Fruit fly (Drosophila melanogaster): Measurements from ENCODE around the gene CG42249.
A peak's percentile ranks its signal among the peaks of the same experiment; 100 is the strongest.

Gene CG42249

DNA sequence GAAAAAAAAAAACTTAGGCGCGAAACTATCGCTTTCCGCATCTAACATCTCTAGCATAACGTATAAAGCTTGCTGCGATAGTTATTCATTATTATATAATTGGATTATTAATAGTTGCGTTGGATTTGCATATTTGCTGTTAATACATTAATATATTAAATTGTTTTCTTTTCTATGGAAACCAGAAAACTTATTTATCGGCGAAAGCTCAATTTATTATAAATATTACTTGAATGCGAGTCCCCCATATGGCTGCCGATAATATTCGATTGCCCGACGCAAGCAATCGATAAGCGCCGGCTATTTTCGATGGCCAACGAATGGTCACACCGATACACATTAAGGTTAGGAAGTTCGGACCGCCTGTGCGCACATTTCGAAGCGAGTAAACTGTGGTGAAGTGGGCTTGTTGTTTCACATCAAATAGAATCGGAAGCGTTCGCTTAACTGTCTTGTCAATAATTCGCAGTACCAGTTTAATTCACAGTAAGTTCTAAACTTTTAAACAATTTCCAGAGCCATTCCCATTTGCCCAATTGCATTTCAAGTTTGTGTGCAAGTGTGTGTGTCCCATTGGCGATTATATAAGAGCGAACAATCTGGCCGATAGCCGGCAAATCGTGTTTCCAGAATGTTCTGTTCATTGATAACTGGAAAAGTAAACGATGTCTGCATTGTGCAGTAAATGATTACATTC lies 12.2 kb downstream of the CG42249 start, which contains the start of gene Hsp60A:
TSS of gene Hsp60A (plus strand) at position 335 of the 697 bp plus-strand sequence.
- TF ChIP-seq rn (GFP tag; IDR thresholded peaks at IDR 0.05) = no peak
- TF ChIP-seq Ets98B (GFP tag; IDR thresholded peaks at IDR 0.05) = peak; percentile 39; the same call in 1 of the 2 replicates
- TF ChIP-seq CG14655 (GFP tag; optimal IDR thresholded peaks at IDR 0.05) = no peak
- TF ChIP-seq CG9948 (tag; optimal IDR thresholded peaks at IDR 0.05) = peak; percentile 40
- TF ChIP-seq CG12605 (GFP tag; IDR thresholded peaks at IDR 0.05) = no peak
- peak; percentile 35 for TF ChIP-seq CG15710 (tag; optimal IDR thresholded peaks at IDR 0.05)
- TF ChIP-seq CG8301 (tag; optimal IDR thresholded peaks at IDR 0.05) = no peak
- TF ChIP-seq EcR (GFP tag; optimal IDR thresholded peaks at IDR 0.05) = no peak
- 0 out of 3 replicates have a peak, but pooled peaks have one; percentile 26 for TF ChIP-seq fd96Ca (GFP tag; IDR thresholded peaks at IDR 0.05)
- no peak for TF ChIP-seq D1 (tag; optimal IDR thresholded peaks at IDR 0.05)
- TF ChIP-seq CG34367 (tag; optimal IDR thresholded peaks at IDR 0.05) = peak; percentile 20
- peak; percentile 24 for TF ChIP-seq Snoo (tag; optimal IDR thresholded peaks at IDR 0.05)
- peak; percentile 23 for TF ChIP-seq CG17806 (tag; optimal IDR thresholded peaks at IDR 0.05)
- TF ChIP-seq Pif1B (GFP tag; optimal IDR thresholded peaks at IDR 0.05) = peak; percentile 5
- peak; percentile 54 for TF ChIP-seq CG4496 (GFP tag; IDR thresholded peaks at IDR 0.05)
- TF ChIP-seq CG8159 (tag; optimal IDR thresholded peaks at IDR 0.05) = peak; percentile 46
- TF ChIP-seq CG10348 (GFP tag; IDR thresholded peaks at IDR 0.05) = no peak
- TF ChIP-seq gl (tag; optimal IDR thresholded peaks at IDR 0.05) = no peak
- TF ChIP-seq CG13204 (GFP tag; optimal IDR thresholded peaks at IDR 0.05) = no peak
- TF ChIP-seq Pif1A (GFP tag; optimal IDR thresholded peaks at IDR 0.05) = no peak
- 0 out of 2 replicates have a peak, but pooled peaks have one; percentile 15 for TF ChIP-seq CG32121 (GFP tag; IDR thresholded peaks at IDR 0.05)

DNA sequence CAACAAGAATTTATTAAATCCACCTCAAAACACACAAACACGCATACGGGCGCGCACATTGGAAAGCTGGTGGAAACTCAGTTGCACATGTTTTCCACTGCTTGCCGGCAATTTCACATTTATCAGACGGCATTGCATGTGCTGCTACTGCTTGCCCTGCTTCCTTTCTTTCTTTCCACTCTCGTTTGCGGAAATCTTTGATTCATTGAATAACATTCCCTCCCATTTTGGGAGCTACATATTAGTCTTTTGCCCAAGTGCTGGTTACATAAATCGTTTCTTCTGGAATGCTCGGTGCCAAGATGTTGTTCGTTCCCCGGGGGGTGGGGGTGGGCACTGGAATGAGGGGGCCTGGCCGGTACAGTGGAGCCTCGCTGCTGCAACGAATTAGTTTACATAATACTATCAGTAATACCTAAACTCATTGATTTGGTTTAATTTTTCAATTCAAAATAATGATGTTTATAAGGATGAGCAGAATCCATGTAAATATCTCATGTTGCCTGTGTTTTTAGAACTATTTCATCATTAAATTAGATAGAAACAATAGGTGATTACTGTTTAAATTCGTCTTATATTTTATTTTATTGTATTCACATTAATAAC lies 12.9 kb downstream of the CG42249 start:
- no peak; the same call in 1 of the 2 replicates for TF ChIP-seq Ets98B (GFP tag; IDR thresholded peaks at IDR 0.05)
- TF ChIP-seq rn (GFP tag; IDR thresholded peaks at IDR 0.05) = no peak
- peak; percentile 20 for TF ChIP-seq CG15710 (tag; optimal IDR thresholded peaks at IDR 0.05)
- no peak for TF ChIP-seq CG8301 (tag; optimal IDR thresholded peaks at IDR 0.05)
- TF ChIP-seq gl (tag; optimal IDR thresholded peaks at IDR 0.05) = no peak
- TF ChIP-seq Pif1B (GFP tag; optimal IDR thresholded peaks at IDR 0.05) = no peak
- peak; percentile 52; the same call in 1 of the 3 replicates for TF ChIP-seq CG4496 (GFP tag; IDR thresholded peaks at IDR 0.05)
- TF ChIP-seq Snoo (tag; optimal IDR thresholded peaks at IDR 0.05) = no peak
- TF ChIP-seq CG10348 (GFP tag; IDR thresholded peaks at IDR 0.05) = no peak
- TF ChIP-seq CG8159 (tag; optimal IDR thresholded peaks at IDR 0.05) = no peak
- no peak for TF ChIP-seq EcR (GFP tag; optimal IDR thresholded peaks at IDR 0.05)
- TF ChIP-seq CG9948 (tag; optimal IDR thresholded peaks at IDR 0.05) = peak; percentile 22
- no peak for TF ChIP-seq CG17806 (tag; optimal IDR thresholded peaks at IDR 0.05)
- no peak for TF ChIP-seq CG13204 (GFP tag; optimal IDR thresholded peaks at IDR 0.05)
- no peak for TF ChIP-seq CG34367 (tag; optimal IDR thresholded peaks at IDR 0.05)
- no peak for TF ChIP-seq CG12605 (GFP tag; IDR thresholded peaks at IDR 0.05)
- TF ChIP-seq fd96Ca (GFP tag; IDR thresholded peaks at IDR 0.05) = 0 out of 3 replicates have a peak, but pooled peaks have one; percentile 31
- TF ChIP-seq D1 (tag; optimal IDR thresholded peaks at IDR 0.05) = no peak
- TF ChIP-seq CG32121 (GFP tag; IDR thresholded peaks at IDR 0.05) = peak; percentile 47; the same call in 1 of the 2 replicates
- no peak for TF ChIP-seq CG14655 (GFP tag; optimal IDR thresholded peaks at IDR 0.05)
- TF ChIP-seq Pif1A (GFP tag; optimal IDR thresholded peaks at IDR 0.05) = no peak

DNA sequence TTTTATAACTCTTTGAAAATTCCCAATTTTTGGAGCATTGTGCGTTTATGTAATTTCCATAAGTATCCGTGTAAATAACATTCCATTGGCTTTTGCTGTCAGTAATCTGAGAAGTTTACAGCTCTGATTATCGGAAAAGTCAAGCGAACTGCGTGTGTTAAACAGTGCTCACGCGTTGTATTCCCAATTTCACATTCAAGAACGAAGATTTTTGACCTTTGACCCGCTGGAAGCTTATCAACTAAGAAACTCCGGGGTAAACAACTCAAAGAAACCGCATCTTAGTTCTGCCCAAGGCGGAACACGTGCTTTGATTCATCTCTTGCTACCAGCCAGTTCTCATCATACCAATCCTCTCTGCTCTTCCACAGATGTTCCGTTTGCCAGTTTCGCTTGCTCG lies 13.6 kb downstream of the CG42249 start:
- TF ChIP-seq CG9948 (tag; optimal IDR thresholded peaks at IDR 0.05) (no peak), CG15710 (tag; optimal IDR thresholded peaks at IDR 0.05) (no peak), D1 (tag; optimal IDR thresholded peaks at IDR 0.05) (no peak), CG10348 (GFP tag; IDR thresholded peaks at IDR 0.05) (no peak), CG14655 (GFP tag; optimal IDR thresholded peaks at IDR 0.05) (no peak), Ets98B (GFP tag; IDR thresholded peaks at IDR 0.05) (no peak), CG32121 (GFP tag; IDR thresholded peaks at IDR 0.05) (no peak)

DNA sequence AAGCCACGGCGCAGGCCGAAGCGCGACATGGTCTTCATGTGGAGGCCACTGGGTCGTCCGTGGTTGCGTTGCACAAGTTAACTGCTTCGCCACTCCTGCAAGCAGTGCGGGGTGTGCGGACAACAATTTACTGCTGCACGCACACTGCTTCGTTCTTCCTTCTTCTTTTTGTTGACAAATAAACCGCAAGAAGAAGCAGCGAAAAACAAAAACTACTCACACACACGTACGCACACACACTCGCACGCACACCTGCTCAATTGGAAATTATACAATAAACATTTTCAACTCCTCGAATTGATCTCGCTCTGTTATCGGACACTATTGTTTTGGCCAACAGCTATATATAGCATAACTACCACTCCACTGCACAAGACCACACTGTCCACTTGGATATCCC lies 27.5 kb downstream of the CG42249 start:
- TF ChIP-seq CG15710 (tag; optimal IDR thresholded peaks at IDR 0.05) (peak; percentile 50), rn (GFP tag; IDR thresholded peaks at IDR 0.05) (no peak), CG17806 (tag; optimal IDR thresholded peaks at IDR 0.05) (no peak), Snoo (tag; optimal IDR thresholded peaks at IDR 0.05) (no peak), CG32121 (GFP tag; IDR thresholded peaks at IDR 0.05) (no peak), CG12605 (GFP tag; IDR thresholded peaks at IDR 0.05) (no peak), CG4496 (GFP tag; IDR thresholded peaks at IDR 0.05) (0 out of 3 replicates have a peak, but pooled peaks have one; percentile 20), CG9948 (tag; optimal IDR thresholded peaks at IDR 0.05) (peak; percentile 8), gl (tag; optimal IDR thresholded peaks at IDR 0.05) (peak; percentile 72), Pif1A (GFP tag; optimal IDR thresholded peaks at IDR 0.05) (no peak), Pif1B (GFP tag; optimal IDR thresholded peaks at IDR 0.05) (no peak), CG34367 (tag; optimal IDR thresholded peaks at IDR 0.05) (peak; percentile 66), EcR (GFP tag; optimal IDR thresholded peaks at IDR 0.05) (no peak)

DNA sequence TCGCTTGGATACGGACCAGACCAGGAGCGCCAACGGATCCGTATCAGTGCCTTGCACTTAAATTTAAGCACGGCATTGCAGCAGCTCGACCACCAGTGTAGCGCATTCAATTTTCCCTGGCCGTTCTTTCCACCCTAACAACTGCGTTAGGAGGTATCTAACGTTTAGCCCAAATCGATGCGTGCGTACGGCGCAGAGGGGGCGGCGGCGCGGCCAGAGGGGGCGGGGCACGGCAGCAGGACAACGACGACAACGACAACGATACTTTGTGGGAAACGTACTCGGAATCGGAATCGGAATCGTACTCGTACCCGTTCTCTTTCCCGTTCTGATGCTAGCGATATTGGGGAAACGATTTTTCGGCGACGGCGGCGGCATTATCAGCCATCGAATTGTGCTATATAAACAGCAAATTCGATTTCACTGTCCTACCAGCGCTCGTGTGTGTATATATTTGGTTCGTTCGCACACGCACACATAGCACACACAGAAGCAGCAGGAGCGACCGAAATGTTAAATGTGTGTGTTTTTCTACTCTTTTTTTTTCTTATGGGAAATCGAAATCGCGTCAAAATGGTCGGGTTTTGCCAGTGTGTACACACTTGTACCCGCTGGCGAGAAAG lies 28.2 kb downstream of the CG42249 start, which contains the start of gene CG11122:
TSS of gene CG11122 (minus strand) at position 601 of the 623 bp plus-strand sequence.
- no peak for TF ChIP-seq D1 (tag; optimal IDR thresholded peaks at IDR 0.05)
- TF ChIP-seq CG4496 (GFP tag; IDR thresholded peaks at IDR 0.05) = peak; percentile 36; the same call in 1 of the 3 replicates

Data from whole organism, pupa.